ENCODE assay signal across 1 fruit fly cellular context in genomic region chrX:5995951-5996350, dm6.
A peak's percentile ranks its signal among the peaks of the same experiment; 100 is the strongest.
TF ChIP-seq lines count a peak whose summit lies in the region.

No protein-coding gene starts in this region.

TF ChIP-seq in whole organism, embryonic, 481 proteins besides CTCF, POLR2A, EP300 and RAD21 (continued from another document):
- no peak for TF ChIP-seq MESR4 (GFP tag; optimal IDR thresholded peaks at IDR 0.05; lab: Kevin White, UChicago)
- no peak for TF ChIP-seq CG32767 (GFP tag; IDR thresholded peaks at IDR 0.05; lab: Robert Waterston, UW)
- TF ChIP-seq CG3995 (GFP tag; optimal IDR thresholded peaks at IDR 0.05; lab: Kevin White, UChicago), result no peak
- TF ChIP-seq CG15011 (GFP tag; optimal IDR thresholded peaks at IDR 0.05; lab: Kevin White, UChicago), result no peak
- 0 out of 3 replicates have a peak, but pooled peaks have one; percentile 30 for TF ChIP-seq CG11695 (GFP tag; IDR thresholded peaks at IDR 0.05; lab: Robert Waterston, UW)
TF ChIP-seq in whole organism, embryonic: peak in this region for 79.
